Fruit fly (Drosophila melanogaster) whole organism, embryonic: ENCODE data around the gene Pi3K21B.
A peak's percentile ranks its signal among the peaks of the same experiment; 100 is the strongest.

Experiments used
- Bdp1 ChIP-seq: fragments of 200-800 bp; sonication (Bioruptor generic); optimal IDR thresholded peaks from 3 replicates; lab custom pipeline; 2016; ENCODE audit warnings: missing biosample characterization, missing genetic modification characterization
- Blimp-1 ChIP-seq: fragments of 200-800 bp; sonication (Bioruptor generic); optimal IDR thresholded peaks from 3 replicates; lab custom pipeline; 2018; ENCODE audit warnings: missing biosample characterization, missing genetic modification characterization, mild to moderate bottlenecking, moderate library complexity, missing genetic modification reagents
- C15 ChIP-seq: fragments of 200-800 bp; sonication (Bioruptor generic); IDR thresholded peaks from 3 replicates; pipeline ENCODE4 v1.3.6; 2022; ENCODE audit warnings: missing biosample characterization, missing genetic modification characterization
- CG10267 ChIP-seq: fragments of 200-800 bp; sonication (Bioruptor generic); optimal IDR thresholded peaks from 2 replicates; lab custom pipeline; 2018; ENCODE audit warnings: missing biosample characterization, mild to moderate bottlenecking, missing genetic modification characterization, moderate library complexity
- CG10654 ChIP-seq: fragments of 200-800 bp; sonication (Bioruptor generic); optimal IDR thresholded peaks from 2 replicates; lab custom pipeline; 2016; ENCODE audit warnings: missing biosample characterization, missing genetic modification characterization
- CG11695 ChIP-seq: fragments of 200-800 bp; sonication (Bioruptor generic); IDR thresholded peaks from 3 replicates; pipeline ENCODE4 v1.3.6; 2022; ENCODE audit warnings: missing biosample characterization, missing genetic modification characterization
- CG12391 ChIP-seq: fragments of 200-800 bp; sonication (Bioruptor generic); optimal IDR thresholded peaks from 3 replicates; lab custom pipeline; 2018; ENCODE audit warnings: missing biosample characterization, mild to moderate bottlenecking, missing genetic modification characterization, moderate library complexity
- CG12659 ChIP-seq: fragments of 200-800 bp; sonication (Bioruptor generic); optimal IDR thresholded peaks from 3 replicates; lab custom pipeline; 2017; ENCODE audit warnings: mild to moderate bottlenecking, missing biosample characterization, missing genetic modification reagents, missing genetic modification characterization
- CG13775 ChIP-seq: fragments of 200-800 bp; sonication (Bioruptor generic); optimal IDR thresholded peaks from 3 replicates; lab custom pipeline; 2017; ENCODE audit warnings: missing biosample characterization, mild to moderate bottlenecking, missing genetic modification characterization
- CG15479 ChIP-seq: fragments of 200-800 bp; sonication (Bioruptor generic); optimal IDR thresholded peaks from 3 replicates; lab custom pipeline; 2019; ENCODE audit warnings: missing biosample characterization, mild to moderate bottlenecking, missing genetic modification characterization, moderate library complexity
- CG1647 ChIP-seq: fragments of 200-800 bp; sonication (Bioruptor generic); optimal IDR thresholded peaks from 3 replicates; lab custom pipeline; 2016; ENCODE audit warnings: missing biosample characterization, missing genetic modification characterization
- CG16863 ChIP-seq: fragments of 200-800 bp; sonication (Bioruptor generic); optimal IDR thresholded peaks from 3 replicates; lab custom pipeline; 2016; ENCODE audit warnings: missing biosample characterization, missing genetic modification characterization
- CG17612 ChIP-seq: fragments of 200-800 bp; sonication (Bioruptor generic); IDR thresholded peaks from 2 replicates; pipeline ENCODE4 v1.3.6; 2022; ENCODE audit warnings: missing biosample characterization, missing genetic modification characterization
- CG18476 ChIP-seq: fragments of 200-800 bp; sonication (Bioruptor generic); optimal IDR thresholded peaks from 2 replicates; lab custom pipeline; 2016; ENCODE audit warnings: missing biosample characterization, mild to moderate bottlenecking, missing genetic modification characterization
- CG30403 ChIP-seq: fragments of 200-800 bp; sonication (Bioruptor generic); optimal IDR thresholded peaks from 3 replicates; lab custom pipeline; 2016; ENCODE audit warnings: missing biosample characterization, missing genetic modification characterization
- CG31365 ChIP-seq: fragments of 200-800 bp; sonication (Bioruptor generic); optimal IDR thresholded peaks from 2 replicates; lab custom pipeline; 2018; ENCODE audit warnings: missing biosample characterization, mild to moderate bottlenecking, missing genetic modification characterization
- CG31388 ChIP-seq: fragments of 200-800 bp; sonication (Bioruptor generic); optimal IDR thresholded peaks from 2 replicates; lab custom pipeline; 2016; ENCODE audit warnings: missing biosample characterization, missing genetic modification characterization
- CG32767 ChIP-seq: fragments of 200-800 bp; sonication (Bioruptor generic); IDR thresholded peaks from 2 replicates; pipeline ENCODE4 v1.3.6; 2022; ENCODE audit warnings: missing biosample characterization, missing genetic modification characterization
- CG33557 ChIP-seq: fragments of 200-800 bp; sonication (Bioruptor generic); optimal IDR thresholded peaks from 2 replicates; lab custom pipeline; 2019; ENCODE audit warnings: missing biosample characterization, mild to moderate bottlenecking, missing genetic modification characterization, moderate library complexity
- CG6175 ChIP-seq: fragments of 200-800 bp; sonication (Bioruptor generic); IDR thresholded peaks from 3 replicates; pipeline ENCODE4 v1.3.6; 2022; ENCODE audit warnings: missing biosample characterization, missing genetic modification characterization
- CG9609 ChIP-seq: fragments of 200-800 bp; sonication (Bioruptor generic); optimal IDR thresholded peaks from 3 replicates; lab custom pipeline; 2016; ENCODE audit warnings: missing biosample characterization, missing genetic modification characterization
- CG9797 ChIP-seq: fragments of 200-800 bp; sonication (Bioruptor generic); optimal IDR thresholded peaks from 3 replicates; lab custom pipeline; 2018; ENCODE audit warnings: missing biosample characterization, mild to moderate bottlenecking, missing genetic modification characterization
- CkIIα-i1 ChIP-seq: fragments of 200-800 bp; sonication (Bioruptor generic); IDR thresholded peaks from 2 replicates; pipeline ENCODE4 v1.3.6; 2022; ENCODE audit warnings: missing biosample characterization, missing genetic modification characterization
- CrebB ChIP-seq: fragments of 200-800 bp; sonication (Bioruptor generic); optimal IDR thresholded peaks from 3 replicates; lab custom pipeline; 2018; ENCODE audit warnings: missing biosample characterization, mild to moderate bottlenecking, missing genetic modification characterization
- D19B ChIP-seq: fragments of 200-800 bp; sonication (Bioruptor generic); optimal IDR thresholded peaks from 2 replicates; lab custom pipeline; 2017; ENCODE audit warnings: missing biosample characterization, mild to moderate bottlenecking, missing genetic modification characterization
- Dad ChIP-seq: fragments of 200-800 bp; sonication (Bioruptor generic); optimal IDR thresholded peaks from 3 replicates; lab custom pipeline; 2016; ENCODE audit warnings: missing biosample characterization, missing genetic modification characterization
- E2f1 ChIP-seq: fragments of 200-800 bp; sonication (Bioruptor generic); IDR thresholded peaks from 2 replicates; pipeline ENCODE4 v1.3.6; 2022; ENCODE audit warnings: missing biosample characterization, missing genetic modification characterization
- Elba2 ChIP-seq: fragments of 200-800 bp; sonication (Bioruptor generic); optimal IDR thresholded peaks from 3 replicates; lab custom pipeline; 2016; ENCODE audit warnings: missing biosample characterization, missing genetic modification characterization
- Hand ChIP-seq: fragments of 200-800 bp; sonication (Bioruptor generic); optimal IDR thresholded peaks from 2 replicates; lab custom pipeline; 2017; ENCODE audit warnings: mild to moderate bottlenecking, missing biosample characterization, missing genetic modification reagents, missing genetic modification characterization
- Hey ChIP-seq: fragments of 200-800 bp; sonication (Bioruptor generic); optimal IDR thresholded peaks from 3 replicates; lab custom pipeline; 2018; ENCODE audit warnings: missing biosample characterization, mild to moderate bottlenecking, missing genetic modification characterization
- Hr51 ChIP-seq, 2 experiments: fragments of 200-800 bp; sonication (Bioruptor generic); optimal IDR thresholded peaks; 2 replicates in 1 of 2; 3 replicates in 1 of 2; lab custom pipeline; 2016 to 2018; ENCODE audit warnings: missing biosample characterization in 2 of 2, missing genetic modification characterization in 2 of 2, mild to moderate bottlenecking in 1 of 2, moderate library complexity in 1 of 2
- Kr ChIP-seq: fragments of 200-800 bp; sonication (Bioruptor generic); optimal IDR thresholded peaks from 2 replicates; lab custom pipeline; 2017; ENCODE audit warnings: missing biosample characterization, mild to moderate bottlenecking, missing genetic modification characterization
- Ravus ChIP-seq: fragments of 200-800 bp; sonication (Bioruptor generic); IDR thresholded peaks from 2 replicates; pipeline ENCODE4 v1.3.6; 2022; ENCODE audit warnings: missing biosample characterization, missing genetic modification characterization
- Rx ChIP-seq: fragments of 200-800 bp; sonication (Bioruptor generic); IDR thresholded peaks from 2 replicates; pipeline ENCODE4 v1.3.6; 2022; ENCODE audit warnings: missing biosample characterization, missing genetic modification characterization
- Sox100B ChIP-seq: fragments of 200-800 bp; sonication (Bioruptor generic); optimal IDR thresholded peaks from 3 replicates; lab custom pipeline; 2018; ENCODE audit warnings: missing biosample characterization, mild to moderate bottlenecking, missing genetic modification characterization
- TFAM ChIP-seq: fragments of 200-800 bp; sonication (Bioruptor generic); optimal IDR thresholded peaks from 2 replicates; lab custom pipeline; 2017; ENCODE audit warnings: missing biosample characterization, missing genetic modification characterization, inconsistent platforms
- YL-1 ChIP-seq: fragments of 200-800 bp; sonication (Bioruptor generic); optimal IDR thresholded peaks from 3 replicates; lab custom pipeline; 2017; ENCODE audit warnings: missing biosample characterization, mild to moderate bottlenecking, missing genetic modification characterization
- ara ChIP-seq: fragments of 200-800 bp; sonication (Bioruptor generic); IDR thresholded peaks from 2 replicates; pipeline ENCODE4 v1.3.6; 2022; ENCODE audit warnings: missing biosample characterization, missing genetic modification characterization
- bbx ChIP-seq: fragments of 200-800 bp; sonication (Bioruptor generic); IDR thresholded peaks from 2 replicates; pipeline ENCODE4 v1.3.6; 2022; ENCODE audit warnings: missing biosample characterization, missing genetic modification characterization; ENCODE audit not compliant: partially characterized antibody
- chif ChIP-seq, 2 experiments: fragments of 200-800 bp; sonication (Bioruptor generic); optimal IDR thresholded peaks; 3 replicates each; lab custom pipeline; 2016; ENCODE audit warnings: missing biosample characterization in 2 of 2, missing genetic modification characterization in 2 of 2
- corto ChIP-seq: fragments of 200-800 bp; sonication (Bioruptor generic); optimal IDR thresholded peaks from 2 replicates; lab custom pipeline; 2016; ENCODE audit warnings: missing biosample characterization, mild to moderate bottlenecking, missing genetic modification characterization, moderate library complexity
- crp ChIP-seq, 2 experiments: fragments of 200-800 bp; sonication (Bioruptor generic); optimal IDR thresholded peaks; 2 replicates in 1 of 2; 3 replicates in 1 of 2; lab custom pipeline; 2017; ENCODE audit warnings: missing biosample characterization in 2 of 2, missing genetic modification characterization in 2 of 2, mild to moderate bottlenecking in 1 of 2, moderate library complexity in 1 of 2
- ems ChIP-seq: fragments of 200-800 bp; sonication (Bioruptor generic); optimal IDR thresholded peaks from 3 replicates; lab custom pipeline; 2016; ENCODE audit warnings: missing biosample characterization, missing genetic modification characterization
- exex ChIP-seq: fragments of 200-800 bp; sonication (Bioruptor generic); optimal IDR thresholded peaks from 4 replicates; lab custom pipeline; 2018; ENCODE audit warnings: missing biosample characterization, mild to moderate bottlenecking, missing genetic modification characterization, moderate library complexity
- fd102C ChIP-seq: fragments of 200-800 bp; sonication (Bioruptor generic); optimal IDR thresholded peaks from 2 replicates; lab custom pipeline; 2018; ENCODE audit warnings: missing biosample characterization, mild to moderate bottlenecking, missing genetic modification characterization, moderate library complexity
- gsb-n ChIP-seq: fragments of 200-800 bp; sonication (Bioruptor generic); optimal IDR thresholded peaks from 3 replicates; lab custom pipeline; 2018; ENCODE audit warnings: missing biosample characterization, mild to moderate bottlenecking, missing genetic modification characterization
- jigr1 ChIP-seq: fragments of 200-800 bp; sonication (Bioruptor generic); IDR thresholded peaks from 3 replicates; pipeline ENCODE4 v1.3.6; 2022; ENCODE audit warnings: missing biosample characterization, missing genetic modification characterization
- lab ChIP-seq: fragments of 200-800 bp; sonication (Bioruptor generic); optimal IDR thresholded peaks from 3 replicates; lab custom pipeline; 2017; ENCODE audit warnings: missing biosample characterization, missing genetic modification characterization, mild to moderate bottlenecking, moderate library complexity, missing genetic modification reagents
- maf-S ChIP-seq: fragments of 200-800 bp; sonication (Bioruptor generic); optimal IDR thresholded peaks from 2 replicates; lab custom pipeline; 2016; ENCODE audit warnings: missing biosample characterization, missing genetic modification characterization
- nom ChIP-seq: fragments of 200-800 bp; sonication (Bioruptor generic); optimal IDR thresholded peaks from 2 replicates; lab custom pipeline; 2017; ENCODE audit warnings: missing biosample characterization, missing genetic modification characterization, mild to moderate bottlenecking, moderate library complexity, missing genetic modification reagents
- pfk ChIP-seq: fragments of 200-800 bp; sonication (Bioruptor generic); optimal IDR thresholded peaks from 2 replicates; lab custom pipeline; 2018; ENCODE audit warnings: missing biosample characterization, mild to moderate bottlenecking, missing genetic modification characterization, moderate library complexity

Gene Pi3K21B

dm6 chr2L:305646-306045 is 8.0 kb downstream of the Pi3K21B start, which contains the start of gene Plc21C (continued):
- TF ChIP-seq Blimp-1 (GFP tag; lab: Kevin White, UChicago) (peak; percentile 24), CG11695 (0 out of 3 replicates have a peak, but pooled peaks have one; percentile 20), CG13775 (peak; percentile 43), CG15479 (no peak), chif (GFP tag; optimal IDR thresholded peaks at IDR 0.05; lab: Kevin White, UChicago) (peak; percentile 15 to 44), CG30403 (peak; percentile 52), pfk (GFP tag; lab: Kevin White, UChicago) (no peak), E2f1 (GFP tag; lab: Robert Waterston, UW) (no peak), Dad (GFP tag; lab: Kevin White, UChicago) (peak; percentile 27), lab (GFP tag; lab: Kevin White, UChicago) (no peak), jigr1 (GFP tag; lab: Robert Waterston, UW) (no peak), Hr51 (GFP tag; optimal IDR thresholded peaks at IDR 0.05; lab: Kevin White, UChicago) (peak; percentile 28 to 64), Ravus (GFP tag; lab: Robert Waterston, UW) (no peak), maf-S (no peak), CrebB (tag; lab: Kevin White, UChicago) (no peak), Sox100B (GFP tag; lab: Kevin White, UChicago) (no peak), exex (no peak), CG10267 (tag; lab: Kevin White, UChicago) (peak; percentile 74), CG31388 (GFP tag; lab: Kevin White, UChicago) (no peak), CG6175 (no peak), Bdp1 (peak; percentile 10), CkIIα-i1 (GFP tag; lab: Robert Waterston, UW) (no peak), YL-1 (GFP tag; lab: Kevin White, UChicago) (peak; percentile 49), ems (peak; percentile 53), CG10654 (GFP tag; lab: Kevin White, UChicago) (peak; percentile 18), CG33557 (GFP tag; lab: Kevin White, UChicago) (no peak), Hand (GFP tag; lab: Kevin White, UChicago) (no peak), crp (GFP tag; optimal IDR thresholded peaks at IDR 0.05; lab: Kevin White, UChicago) (peak; percentile 16 to 88), TFAM (GFP tag; lab: Kevin White, UChicago) (no peak), Hey (tag; lab: Kevin White, UChicago) (no peak), nom (GFP tag; lab: Kevin White, UChicago) (no peak), Rx (GFP tag; lab: Robert Waterston, UW) (no peak), CG32767 (GFP tag; lab: Robert Waterston, UW) (no peak), CG17612 (GFP tag; lab: Robert Waterston, UW) (no peak), corto (GFP tag; lab: Kevin White, UChicago) (no peak), CG31365 (tag; lab: Kevin White, UChicago) (no peak), CG12391 (tag; lab: Kevin White, UChicago) (peak; percentile 65), CG1647 (GFP tag; lab: Kevin White, UChicago) (peak; percentile 50), CG16863 (GFP tag; lab: Kevin White, UChicago) (peak; percentile 18), fd102C (no peak), CG9609 (GFP tag; lab: Kevin White, UChicago) (peak; percentile 28), CG12659 (peak; percentile 69), Kr (GFP tag; lab: Kevin White, UChicago) (no peak), CG18476 (GFP tag; lab: Kevin White, UChicago) (peak; percentile 33), CG9797 (GFP tag; lab: Kevin White, UChicago) (peak; percentile 89), Elba2 (GFP tag; lab: Kevin White, UChicago) (no peak), gsb-n (tag; lab: Kevin White, UChicago) (peak; percentile 36), D19B (GFP tag; lab: Kevin White, UChicago) (no peak), ara (GFP tag; lab: Robert Waterston, UW) (no peak), C15 (GFP tag; lab: Robert Waterston, UW) (no peak), bbx (no peak)
